Fruit fly (Drosophila melanogaster): Measurements from ENCODE around the gene CG4766.

DNA sequence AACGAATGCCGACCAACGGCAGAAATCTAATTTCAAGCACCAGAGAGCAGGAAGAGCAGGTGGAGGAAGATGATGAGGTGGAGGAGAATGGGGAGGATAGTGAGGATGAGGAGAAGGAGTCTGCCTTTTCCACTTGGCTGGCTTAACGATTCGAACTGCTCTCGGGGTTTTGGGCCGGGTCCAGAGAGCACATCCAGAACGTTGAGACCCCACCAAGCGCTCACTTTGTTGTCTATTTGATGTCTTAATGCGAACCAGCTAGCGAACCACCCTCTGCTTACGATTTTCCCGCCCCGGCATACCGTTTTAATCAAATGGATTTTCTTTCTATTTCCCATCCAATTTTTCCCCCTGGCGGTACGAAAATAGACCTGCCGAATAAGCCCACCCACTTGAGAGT lies 34.1 kb upstream of the CG4766 start:
- no peak for TF ChIP-seq psq (GFP tag; optimal IDR thresholded peaks at IDR 0.05)
- no peak for TF ChIP-seq CG16815 (GFP tag; optimal IDR thresholded peaks at IDR 0.05)
- TF ChIP-seq CG12236 (GFP tag; optimal IDR thresholded peaks at IDR 0.05), result no peak
- no peak for TF ChIP-seq CG9609 (GFP tag; optimal IDR thresholded peaks at IDR 0.05)
- TF ChIP-seq pb (GFP tag; optimal IDR thresholded peaks at IDR 0.05), result no peak
- TF ChIP-seq cato (GFP tag; optimal IDR thresholded peaks at IDR 0.05; ENCODE audit: borderline replicate concordance), result no peak
- TF ChIP-seq Scr (GFP tag; IDR thresholded peaks at IDR 0.05; ENCODE audit: partially characterized antibody), result no peak
- no peak for TF ChIP-seq Hr51 (GFP tag; optimal IDR thresholded peaks at IDR 0.05)
- TF ChIP-seq bcd (GFP tag; optimal IDR thresholded peaks at IDR 0.05), result no peak
- TF ChIP-seq al (GFP tag; IDR thresholded peaks at IDR 0.05), result no peak
- TF ChIP-seq danr (GFP tag; IDR thresholded peaks at IDR 0.05), result no peak
- no peak for TF ChIP-seq Ssrp (tag; optimal IDR thresholded peaks at IDR 0.05)
- TF ChIP-seq Hr78 (GFP tag; optimal IDR thresholded peaks at IDR 0.05), result no peak
- TF ChIP-seq vfl (GFP tag; optimal IDR thresholded peaks at IDR 0.05), result no peak

Data from whole organism, embryonic.